Worm (Caenorhabditis elegans): Measurements from ENCODE around the gene Y43F8B.25.
A peak's percentile ranks its signal among the peaks of the same experiment; 100 is the strongest.

Y43F8B.25 gene

ce11 chrV:19512260-19512947 is 49.7 kb downstream of the Y43F8B.25 start, which contains the start of gene Y43F8B.19:
TSS of gene Y43F8B.19 (minus strand) at chrV:19512310.
- no peak for TF ChIP-seq ref-1 (GFP tag; conservative IDR thresholded peaks at IDR 0.05)
- TF ChIP-seq ztf-29 (GFP tag; IDR thresholded peaks at IDR 0.05): peak; percentile 67; the same call in 1 of the 2 replicates
- no peak for TF ChIP-seq cog-1 (tag; optimal IDR thresholded peaks at IDR 0.05)
- TF ChIP-seq klf-2 (GFP tag; conservative IDR thresholded peaks at IDR 0.05): no peak

Data from whole organism, midembryonic.